Worm (Caenorhabditis elegans): ENCODE measurements around the gene fbxb-81.
"Not testable (repeated sequence)": the region's sequence is repeated elsewhere in the genome, so short reads cannot be mapped to it uniquely, and the experiment has no call there.

DNA sequence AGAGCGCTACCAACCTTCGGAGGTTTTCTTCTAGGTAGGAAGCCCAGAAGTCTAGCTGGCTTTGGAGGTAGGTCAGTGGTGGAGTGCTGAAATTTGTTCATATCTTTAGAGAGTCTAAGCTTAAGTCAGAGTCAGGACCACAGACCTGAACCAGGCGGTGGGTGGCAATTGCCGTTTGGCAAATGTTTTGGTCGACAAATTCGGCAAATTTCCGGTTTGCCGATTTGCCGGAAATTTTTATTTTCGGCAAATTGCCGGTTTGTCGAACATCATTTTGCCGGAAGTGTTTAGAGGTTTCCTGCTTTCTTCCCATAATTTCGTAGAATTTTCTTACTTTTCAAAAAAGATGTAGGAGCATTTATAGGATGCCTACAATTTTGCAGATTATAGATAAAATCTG, 42.2 kb downstream of the fbxb-81 start, which contains the start of gene C29F9.9:
- not testable (repeated sequence) for TF ChIP-seq ama-1 (optimal IDR thresholded peaks at IDR 0.05); hnd-1 (tag; optimal IDR thresholded peaks at IDR 0.05); B0310.2 (tag; optimal IDR thresholded peaks at IDR 0.05); hmg-4 (GFP tag; optimal IDR thresholded peaks at IDR 0.05); ceh-13 (GFP tag; optimal IDR thresholded peaks at IDR 0.05)
